Worm (Caenorhabditis elegans) whole organism, L3 larva: ENCODE data around the gene abl-1.

Source experiments
- ceh-16 ChIP-seq: sonication (generic microtip); optimal IDR thresholded peaks from 2 replicates; lab custom pipeline; 2017; ENCODE audit warnings: missing biosample characterization, missing genetic modification characterization
- ceh-28 ChIP-seq: fragments of 150-350 bp; optimal IDR thresholded peaks from 2 replicates; lab custom pipeline; 2014; ENCODE audit warnings: missing biosample characterization, missing genetic modification reagents, missing genetic modification characterization
- fkh-10 ChIP-seq: sonication (generic microtip); optimal IDR thresholded peaks from 2 replicates; lab custom pipeline; 2017; ENCODE audit warnings: missing biosample characterization, missing genetic modification reagents, missing genetic modification characterization
- lin-15B ChIP-seq: fragments of 150-350 bp; optimal IDR thresholded peaks from 2 replicates; lab custom pipeline; 2014; ENCODE audit warnings: missing biosample characterization, missing genetic modification characterization
- nhr-11 ChIP-seq: fragments of 150-350 bp; optimal IDR thresholded peaks from 2 replicates; lab custom pipeline; 2014; ENCODE audit warnings: missing biosample characterization, missing genetic modification characterization
- nhr-237 ChIP-seq: fragments of 150-350 bp; optimal IDR thresholded peaks from 2 replicates; lab custom pipeline; 2014; ENCODE audit warnings: missing biosample characterization, missing genetic modification characterization
- nhr-28 ChIP-seq: fragments of 150-350 bp; optimal IDR thresholded peaks from 2 replicates; lab custom pipeline; 2014; ENCODE audit warnings: missing biosample characterization, missing genetic modification characterization
- nhr-77 ChIP-seq: fragments of 150-350 bp; optimal IDR thresholded peaks from 2 replicates; lab custom pipeline; 2014; ENCODE audit warnings: missing biosample characterization, missing genetic modification characterization
- unc-39 ChIP-seq: sonication (generic microtip); optimal IDR thresholded peaks from 4 replicates; lab custom pipeline; 2017; ENCODE audit warnings: missing biosample characterization, missing genetic modification characterization

ce11 chrX:10635608-10636007 is 11.6 kb upstream of the abl-1 start, which contains the start of gene daf-12:
- TF ChIP-seq nhr-237 (tag; lab: Kevin White, UChicago) (no peak), lin-15B (tag; lab: Kevin White, UChicago) (no peak), nhr-11 (tag; lab: Kevin White, UChicago) (no peak), unc-39 (tag; lab: Kevin White, UChicago) (no peak), fkh-10 (GFP tag; lab: Kevin White, UChicago) (no peak), ceh-16 (tag; lab: Kevin White, UChicago) (no peak), nhr-28 (tag; lab: Kevin White, UChicago) (no peak), nhr-77 (tag; lab: Kevin White, UChicago) (no peak), ceh-28 (tag; lab: Kevin White, UChicago) (no peak)
